Fruit fly (Drosophila melanogaster): Measurements from ENCODE around the gene Eip74EF.

The Eip74EF gene

DNA sequence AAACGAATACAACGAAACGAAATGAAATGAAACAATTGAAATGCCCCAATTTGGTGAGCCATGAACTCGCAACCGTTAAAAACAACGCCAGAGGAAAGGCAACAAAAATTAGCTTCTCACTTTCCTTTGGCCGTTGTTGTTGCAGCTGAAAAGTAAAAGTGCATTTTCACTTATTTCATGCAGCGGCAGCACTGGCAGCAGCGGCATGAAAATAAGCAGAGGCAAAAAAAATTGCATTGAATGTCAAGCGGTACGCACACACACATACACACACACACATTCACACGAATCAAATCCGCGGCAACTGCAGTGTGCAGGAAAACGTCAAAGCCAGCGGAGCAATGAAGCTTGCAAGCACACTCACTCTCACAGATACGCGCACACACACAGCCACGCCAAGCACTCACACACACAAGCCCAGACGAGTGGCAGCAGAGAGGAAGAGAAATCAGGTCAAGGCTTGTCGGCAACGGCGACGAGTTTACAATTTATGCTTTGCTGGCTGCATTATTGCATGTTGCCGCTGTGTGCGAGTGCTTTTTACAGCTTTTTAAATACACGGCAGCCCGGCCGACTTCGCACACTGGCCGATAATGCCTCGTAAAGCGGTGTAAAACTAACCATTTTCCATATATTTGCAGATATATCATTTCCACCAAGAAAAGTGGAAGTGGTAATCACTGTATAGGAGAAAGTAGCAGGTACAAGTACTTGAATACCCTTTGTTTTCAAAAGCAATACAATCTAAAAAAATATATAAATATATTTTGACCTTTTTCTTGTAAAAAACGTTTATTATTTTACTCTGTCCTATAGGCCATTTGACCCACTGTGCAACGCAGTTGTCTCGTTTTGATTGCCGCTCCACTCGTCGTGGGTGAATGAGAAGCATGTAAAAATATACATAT lies 52.5 kb downstream of the Eip74EF start (continued):
- TF ChIP-seq CG8765 (GFP tag; IDR thresholded peaks at IDR 0.05) (no peak), CG4404 (GFP tag; IDR thresholded peaks at IDR 0.05) (no peak), CG10274 (GFP tag; optimal IDR thresholded peaks at IDR 0.05) (peak; percentile 26), gfzf (GFP tag; optimal IDR thresholded peaks at IDR 0.05) (no peak), MBD-R2 (GFP tag; IDR thresholded peaks at IDR 0.05) (no peak), NC2α (GFP tag; optimal IDR thresholded peaks at IDR 0.05) (no peak), CG8944 (GFP tag; optimal IDR thresholded peaks at IDR 0.05) (no peak), pros (GFP tag; optimal IDR thresholded peaks at IDR 0.05) (no peak), CG6854 (GFP tag; optimal IDR thresholded peaks at IDR 0.05) (peak; percentile 17), CG12299 (tag; optimal IDR thresholded peaks at IDR 0.05) (peak; percentile 34), sqz (GFP tag; optimal IDR thresholded peaks at IDR 0.05) (peak; percentile 64), nerfin-1 (tag; optimal IDR thresholded peaks at IDR 0.05) (peak; percentile 83), ATbp (GFP tag; optimal IDR thresholded peaks at IDR 0.05) (peak; percentile 93), CG1602 (GFP tag; optimal IDR thresholded peaks at IDR 0.05) (peak; percentile 72), CkIIα-i1 (GFP tag; IDR thresholded peaks at IDR 0.05) (no peak), Hmx (GFP tag; optimal IDR thresholded peaks at IDR 0.05) (no peak), CG9932 (GFP tag; IDR thresholded peaks at IDR 0.05) (no peak), CG14014 (GFP tag; IDR thresholded peaks at IDR 0.05) (peak; percentile 61; the same call in 1 of the 2 replicates), Ada2b (GFP tag; IDR thresholded peaks at IDR 0.05) (peak; percentile 64), zen2 (GFP tag; IDR thresholded peaks at IDR 0.05; ENCODE audit: partially characterized antibody) (no peak; the same call in 2 of the 3 replicates), Hmr (GFP tag; optimal IDR thresholded peaks at IDR 0.05) (peak; percentile 41), exex (tag; optimal IDR thresholded peaks at IDR 0.05) (no peak), CG15269 (tag; optimal IDR thresholded peaks at IDR 0.05) (peak; percentile 86), Hand (GFP tag; optimal IDR thresholded peaks at IDR 0.05) (no peak), CG11247 (GFP tag; IDR thresholded peaks at IDR 0.05) (no peak), dysf (GFP tag; IDR thresholded peaks at IDR 0.05) (peak; percentile 79), Kr (GFP tag; optimal IDR thresholded peaks at IDR 0.05) (no peak), mam (GFP tag; optimal IDR thresholded peaks at IDR 0.05) (no peak), CG9727 (GFP tag; optimal IDR thresholded peaks at IDR 0.05) (peak; percentile 30), CTCF (GFP tag; optimal IDR thresholded peaks at IDR 0.05) (peak; percentile 34), CG10431 (GFP tag; optimal IDR thresholded peaks at IDR 0.05) (peak; percentile 44), trh (GFP tag; optimal IDR thresholded peaks at IDR 0.05) (peak; percentile 22), Dip2 (GFP tag; IDR thresholded peaks at IDR 0.05) (no peak), Hey (tag; optimal IDR thresholded peaks at IDR 0.05) (no peak), hkb (optimal IDR thresholded peaks at IDR 0.05) (no peak), hkb (GFP tag; IDR thresholded peaks at IDR 0.05) (peak; percentile 72; the same call in 1 of the 2 replicates), CG1529 (GFP tag; optimal IDR thresholded peaks at IDR 0.05) (peak; percentile 85), CG8089 (GFP tag; optimal IDR thresholded peaks at IDR 0.05) (no peak), HLHmδ (GFP tag; optimal IDR thresholded peaks at IDR 0.05) (no peak), Pdp1 (GFP tag; optimal IDR thresholded peaks at IDR 0.05) (peak in 1 of 2 experiments; percentile 14), ara (GFP tag; IDR thresholded peaks at IDR 0.05) (peak; percentile 69; the same call in 1 of the 2 replicates), CG15073 (GFP tag; optimal IDR thresholded peaks at IDR 0.05) (no peak), usp (GFP tag; optimal IDR thresholded peaks at IDR 0.05) (no peak), CG11723 (GFP tag; optimal IDR thresholded peaks at IDR 0.05) (peak; percentile 79), lbe (GFP tag; optimal IDR thresholded peaks at IDR 0.05) (peak; percentile 85), Dp (GFP tag; optimal IDR thresholded peaks at IDR 0.05) (no peak), Rfx (GFP tag; IDR thresholded peaks at IDR 0.05) (no peak), HLH4C (GFP tag; IDR thresholded peaks at IDR 0.05; ENCODE audit: partially characterized antibody) (no peak; the same call in 2 of the 3 replicates), CG10366 (GFP tag; IDR thresholded peaks at IDR 0.05) (peak; percentile 78), CG16863 (GFP tag; optimal IDR thresholded peaks at IDR 0.05) (peak; percentile 9)
